Worm (Caenorhabditis elegans) whole organism, young adult: ENCODE data around the gene rpl-3.

Experiments
- B0035.1 ChIP-seq: sonication (generic microtip); optimal IDR thresholded peaks from 2 replicates; lab custom pipeline; 2016; ENCODE audit warnings: missing genetic modification characterization, mild to moderate bottlenecking, missing compliant biosample characterization, missing genotype, missing genetic modification reagents
- C17E4.6 ChIP-seq: fragments of 200-800 bp; sonication (Bioruptor generic); IDR thresholded peaks from 2 replicates; pipeline ENCODE4 v1.3.6; 2022; ENCODE audit warnings: missing genetic modification reagents, missing genetic modification characterization, missing compliant biosample characterization
- F22D6.2 ChIP-seq: sonication (generic microtip); optimal IDR thresholded peaks from 2 replicates; lab custom pipeline; 2016; ENCODE audit warnings: mild to moderate bottlenecking, missing genetic modification characterization, missing compliant biosample characterization
- F39B2.1 ChIP-seq: fragments of 200-800 bp; sonication (Bioruptor generic); IDR thresholded peaks from 2 replicates; pipeline ENCODE4 v1.3.6; 2022; ENCODE audit warnings: missing genetic modification reagents, missing genetic modification characterization, missing compliant biosample characterization
- F52B5.7 ChIP-seq: sonication (generic microtip); optimal IDR thresholded peaks from 2 replicates; lab custom pipeline; 2016; ENCODE audit warnings: mild to moderate bottlenecking, missing genetic modification characterization, missing compliant biosample characterization
- F57A8.1 ChIP-seq: fragments of 200-800 bp; sonication (Bioruptor generic); optimal IDR thresholded peaks from 2 replicates; lab custom pipeline; 2018; ENCODE audit warnings: mild to moderate bottlenecking, missing genetic modification characterization, moderate library complexity, missing compliant biosample characterization
- K11D2.4 ChIP-seq: fragments of 200-800 bp; sonication (Bioruptor generic); IDR thresholded peaks from 2 replicates; pipeline ENCODE4 v1.3.6; 2022; ENCODE audit warnings: missing genetic modification reagents, missing genetic modification characterization, missing compliant biosample characterization
- K12H6.12 ChIP-seq: fragments of 200-800 bp; sonication (Bioruptor generic); optimal IDR thresholded peaks from 2 replicates; lab custom pipeline; 2018; ENCODE audit warnings: mild to moderate bottlenecking, missing genetic modification characterization, missing compliant biosample characterization
- T07F8.4 ChIP-seq: sonication (generic microtip); optimal IDR thresholded peaks from 2 replicates; lab custom pipeline; 2016; ENCODE audit warnings: mild to moderate bottlenecking, missing genetic modification characterization, moderate library complexity, missing compliant biosample characterization
- Y53F4B.3 ChIP-seq: fragments of 200-800 bp; sonication (Bioruptor generic); IDR thresholded peaks from 2 replicates; pipeline ENCODE4 v1.3.6; 2022; ENCODE audit warnings: missing genetic modification reagents, missing genetic modification characterization, missing compliant biosample characterization
- Y53G8AR.9 ChIP-seq: fragments of 200-800 bp; sonication (Bioruptor generic); conservative IDR thresholded peaks from 2 replicates; pipeline ENCODE4 v1.3.6; 2022; ENCODE audit warnings: missing genetic modification reagents, missing genetic modification characterization, missing compliant biosample characterization
- Y95B8A.8 ChIP-seq: fragments of 200-800 bp; sonication (Bioruptor generic); IDR thresholded peaks from 2 replicates; pipeline ENCODE4 v1.3.6; 2022; ENCODE audit warnings: missing genetic modification reagents, missing genetic modification characterization, missing compliant biosample characterization
- ama-1 ChIP-seq, 3 experiments: fragments of 150-350 bp in 1 of 3; sonication (generic microtip) in 2 of 3; optimal IDR thresholded peaks; 2 replicates each; lab custom pipeline; 2014 to 2018; ENCODE audit warnings: missing biosample characterization in 2 of 3, missing genetic modification characterization in 2 of 3, missing genetic modification reagents in 2 of 3
- aptf-3 ChIP-seq: fragments of 200-800 bp; sonication (Bioruptor generic); IDR thresholded peaks from 2 replicates; pipeline ENCODE4 v1.3.6; 2022; ENCODE audit warnings: missing genetic modification characterization, missing compliant biosample characterization
- atf-7 ChIP-seq: sonication (generic microtip); optimal IDR thresholded peaks from 2 replicates; lab custom pipeline; 2017; ENCODE audit warnings: mild to moderate bottlenecking, missing genetic modification characterization, missing compliant biosample characterization
- attf-5 ChIP-seq: fragments of 200-800 bp; sonication (Bioruptor generic); optimal IDR thresholded peaks from 2 replicates; lab custom pipeline; 2018; ENCODE audit warnings: mild to moderate bottlenecking, missing genetic modification characterization, missing compliant biosample characterization
- bed-1 ChIP-seq: fragments of 200-800 bp; sonication (Bioruptor generic); IDR thresholded peaks from 2 replicates; pipeline ENCODE4 v1.3.6; 2022; ENCODE audit warnings: missing genetic modification reagents, missing genetic modification characterization, missing compliant biosample characterization
- ceh-40 ChIP-seq: fragments of 200-800 bp; sonication (Bioruptor generic); IDR thresholded peaks from 2 replicates; pipeline ENCODE4 v1.3.6; 2022; ENCODE audit warnings: missing genetic modification characterization, missing compliant biosample characterization
- ceh-58 ChIP-seq: fragments of 200-800 bp; sonication (Bioruptor generic); IDR thresholded peaks from 2 replicates; pipeline ENCODE4 v1.3.6; 2022; ENCODE audit warnings: missing genetic modification characterization, missing compliant biosample characterization
- dox-1 ChIP-seq: fragments of 200-800 bp; sonication (Bioruptor generic); IDR thresholded peaks from 2 replicates; pipeline ENCODE4 v1.3.6; 2022; ENCODE audit warnings: missing genetic modification reagents, missing genetic modification characterization, missing compliant biosample characterization
- dpff-1 ChIP-seq: sonication (generic microtip); optimal IDR thresholded peaks from 2 replicates; lab custom pipeline; 2017; ENCODE audit warnings: mild to moderate bottlenecking, missing genetic modification characterization, missing compliant biosample characterization
- egl-18 ChIP-seq: fragments of 200-800 bp; sonication (Bioruptor generic); IDR thresholded peaks from 2 replicates; pipeline ENCODE4 v1.3.6; 2022; ENCODE audit warnings: missing genetic modification reagents, missing genetic modification characterization, missing compliant biosample characterization
- ekl-4 ChIP-seq: fragments of 200-800 bp; sonication (Bioruptor generic); IDR thresholded peaks from 2 replicates; pipeline ENCODE4 v1.3.6; 2022; ENCODE audit warnings: missing genetic modification reagents, missing genetic modification characterization, missing compliant biosample characterization
- fkh-3 ChIP-seq: sonication (generic microtip); optimal IDR thresholded peaks from 2 replicates; lab custom pipeline; 2016; ENCODE audit warnings: mild to moderate bottlenecking, missing genetic modification characterization, missing compliant biosample characterization
- gei-17 ChIP-seq: fragments of 200-800 bp; sonication (Bioruptor generic); optimal IDR thresholded peaks from 2 replicates; lab custom pipeline; 2018; ENCODE audit warnings: mild to moderate bottlenecking, missing genetic modification characterization, missing compliant biosample characterization
- hlh-12 ChIP-seq: sonication (generic microtip); optimal IDR thresholded peaks from 2 replicates; lab custom pipeline; 2016; ENCODE audit warnings: missing genetic modification characterization, missing compliant biosample characterization
- hlh-26 ChIP-seq: fragments of 200-800 bp; sonication (Bioruptor generic); conservative IDR thresholded peaks from 2 replicates; pipeline ENCODE4 v1.3.6; 2022; ENCODE audit warnings: missing genetic modification reagents, missing genetic modification characterization, missing compliant biosample characterization
- hmg-20 ChIP-seq: fragments of 200-800 bp; sonication (Bioruptor generic); IDR thresholded peaks from 2 replicates; pipeline ENCODE4 v1.3.6; 2022; ENCODE audit warnings: missing genetic modification reagents, missing genetic modification characterization, missing compliant biosample characterization
- hrde-1 ChIP-seq: sonication (generic microtip); optimal IDR thresholded peaks from 2 replicates; lab custom pipeline; 2016; ENCODE audit warnings: missing genetic modification characterization, mild to moderate bottlenecking, missing compliant biosample characterization, moderate library complexity, missing genotype, missing genetic modification reagents, borderline replicate concordance
- lag-1 ChIP-seq: fragments of 200-800 bp; sonication (Bioruptor generic); IDR thresholded peaks from 2 replicates; pipeline ENCODE4 v1.3.6; 2022; ENCODE audit warnings: missing genetic modification reagents, missing genetic modification characterization, missing compliant biosample characterization
- lin-26 ChIP-seq: fragments of 200-800 bp; sonication (Bioruptor generic); IDR thresholded peaks from 2 replicates; pipeline ENCODE4 v1.3.6; 2022; ENCODE audit warnings: missing genetic modification reagents, missing genetic modification characterization, missing compliant biosample characterization
- lir-1 ChIP-seq: fragments of 200-800 bp; sonication (Bioruptor generic); conservative IDR thresholded peaks from 2 replicates; pipeline ENCODE4 v1.3.6; 2022; ENCODE audit warnings: missing genetic modification reagents, missing genetic modification characterization, missing compliant biosample characterization
- lsl-1 ChIP-seq: fragments of 200-800 bp; sonication (Bioruptor generic); optimal IDR thresholded peaks from 2 replicates; lab custom pipeline; 2018; ENCODE audit warnings: mild to moderate bottlenecking, missing genetic modification characterization, moderate library complexity, missing compliant biosample characterization
- madf-10 ChIP-seq: sonication (generic microtip); optimal IDR thresholded peaks from 2 replicates; lab custom pipeline; 2016; ENCODE audit warnings: mild to moderate bottlenecking, missing genetic modification characterization, missing compliant biosample characterization
- nfyb-1 ChIP-seq: fragments of 200-800 bp; sonication (Bioruptor generic); IDR thresholded peaks from 2 replicates; pipeline ENCODE4 v1.3.6; 2022; ENCODE audit warnings: missing genetic modification reagents, missing genetic modification characterization, missing compliant biosample characterization
- nhr-179 ChIP-seq: sonication (generic microtip); optimal IDR thresholded peaks from 2 replicates; lab custom pipeline; 2016; ENCODE audit warnings: mild to moderate bottlenecking, missing genetic modification characterization, missing compliant biosample characterization
- nhr-90 ChIP-seq: sonication (generic microtip); optimal IDR thresholded peaks from 2 replicates; lab custom pipeline; 2016; ENCODE audit warnings: missing genotype, mild to moderate bottlenecking, missing genetic modification characterization, missing compliant biosample characterization
- pha-4 ChIP-seq: fragments of 150-350 bp; sonication (generic microtip); optimal IDR thresholded peaks from 2 replicates; lab custom pipeline; 2014; ENCODE audit warnings: missing biosample characterization, missing genetic modification reagents, missing genetic modification characterization
- rcor-1 ChIP-seq: fragments of 200-800 bp; sonication (Bioruptor generic); IDR thresholded peaks from 2 replicates; pipeline ENCODE4 v1.3.6; 2022; ENCODE audit warnings: missing genetic modification reagents, missing genetic modification characterization, missing compliant biosample characterization
- repo-1 ChIP-seq: sonication (generic microtip); optimal IDR thresholded peaks from 2 replicates; lab custom pipeline; 2017; ENCODE audit warnings: mild to moderate bottlenecking, missing genetic modification characterization, missing compliant biosample characterization
- rpc-1 ChIP-seq, 2 experiments: fragments of 150-350 bp in 1 of 2; sonication (generic microtip) in 1 of 2; optimal IDR thresholded peaks; 2 replicates each; lab custom pipeline; 2014 to 2018; ENCODE audit warnings: missing biosample characterization in 1 of 2, missing genetic modification characterization in 1 of 2, missing genetic modification reagents in 1 of 2, missing genotype in 1 of 2
- somi-1 ChIP-seq: fragments of 200-800 bp; sonication (Bioruptor generic); optimal IDR thresholded peaks from 2 replicates; lab custom pipeline; 2018; ENCODE audit warnings: mild to moderate bottlenecking, missing genetic modification characterization, missing compliant biosample characterization
- tbx-9 ChIP-seq: sonication (generic microtip); optimal IDR thresholded peaks from 2 replicates; lab custom pipeline; 2016; ENCODE audit warnings: borderline replicate concordance, missing genetic modification characterization, inconsistent platforms, missing compliant biosample characterization
- tlf-1 ChIP-seq: fragments of 200-800 bp; sonication (Bioruptor generic); optimal IDR thresholded peaks from 2 replicates; lab custom pipeline; 2018; ENCODE audit warnings: mild to moderate bottlenecking, missing genetic modification characterization, missing compliant biosample characterization
- xnd-1 ChIP-seq: sonication (generic microtip); optimal IDR thresholded peaks from 2 replicates; lab custom pipeline; 2016; ENCODE audit warnings: missing genotype, missing genetic modification reagents, missing genetic modification characterization, missing compliant biosample characterization
- ztf-22 ChIP-seq: fragments of 200-800 bp; sonication (Bioruptor generic); optimal IDR thresholded peaks from 2 replicates; lab custom pipeline; 2018; ENCODE audit warnings: mild to moderate bottlenecking, missing genetic modification characterization, moderate library complexity, missing compliant biosample characterization
- ztf-3 ChIP-seq: fragments of 200-800 bp; sonication (Bioruptor generic); optimal IDR thresholded peaks from 2 replicates; lab custom pipeline; 2018; ENCODE audit warnings: mild to moderate bottlenecking, missing genetic modification characterization, missing compliant biosample characterization
- ztf-6 ChIP-seq: fragments of 200-800 bp; sonication (Bioruptor generic); IDR thresholded peaks from 2 replicates; pipeline ENCODE4 v1.3.6; 2022; ENCODE audit warnings: missing genetic modification reagents, missing genetic modification characterization, missing compliant biosample characterization

rpl-3 gene

DNA sequence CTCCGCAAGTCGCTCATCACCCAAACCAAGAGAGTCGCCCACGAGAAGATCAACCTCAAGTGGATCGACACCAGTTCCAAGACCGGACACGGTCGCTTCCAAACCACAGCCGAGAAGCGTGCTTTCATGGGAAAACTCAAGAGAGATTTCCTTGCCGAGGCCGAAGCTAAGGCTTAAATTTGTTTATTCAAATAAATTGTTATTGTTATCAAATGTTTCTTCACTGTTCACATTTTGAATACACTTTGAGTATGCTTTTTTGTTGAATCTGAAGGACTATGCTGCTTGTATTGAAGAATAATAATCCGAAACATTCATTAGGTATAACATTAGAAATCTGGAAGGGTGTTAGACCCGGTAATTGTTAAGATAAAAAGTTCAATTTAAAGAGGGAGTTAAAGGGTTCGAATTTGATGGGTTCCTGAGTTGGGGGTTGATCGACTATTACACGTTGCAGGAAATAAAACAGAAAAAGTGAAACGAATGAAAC is 1.7 kb downstream of the rpl-3 start (continued):
- TF ChIP-seq lsl-1 (GFP tag; lab: Kevin White, UChicago), result peak; percentile 71
- TF ChIP-seq lir-1, result 0 out of 2 replicates have a peak, but pooled peaks have one; percentile 26
- no peak for TF ChIP-seq ztf-3 (GFP tag; lab: Kevin White, UChicago)
- no peak for TF ChIP-seq gei-17 (GFP tag; lab: Kevin White, UChicago)
- TF ChIP-seq ztf-6, result no peak
- peak; percentile 23 for TF ChIP-seq somi-1 (GFP tag; lab: Kevin White, UChicago)
- TF ChIP-seq lin-26, result peak; percentile 79
- TF ChIP-seq atf-7 (tag; lab: Kevin White, UChicago), result peak; percentile 82
- no peak for TF ChIP-seq hlh-26
- no peak for TF ChIP-seq K12H6.12 (tag; lab: Kevin White, UChicago)
- peak; percentile 90 for TF ChIP-seq dox-1 (GFP tag; lab: Robert Waterston, UW)
- peak; percentile 74 for TF ChIP-seq repo-1
- no peak for TF ChIP-seq egl-18 (GFP tag; lab: Robert Waterston, UW)
- TF ChIP-seq C17E4.6 (GFP tag; lab: Robert Waterston, UW), result peak; percentile 63; the same call in 1 of the 2 replicates
- peak; percentile 54 for TF ChIP-seq B0035.1 (tag; lab: Kevin White, UChicago)
- TF ChIP-seq F52B5.7, result peak; percentile 84
- TF ChIP-seq aptf-3 (GFP tag; lab: Robert Waterston, UW), result peak; percentile 83; the same call in 1 of the 2 replicates
- peak; percentile 78 for TF ChIP-seq nfyb-1 (GFP tag; lab: Robert Waterston, UW)
- no peak for TF ChIP-seq ztf-22 (GFP tag; lab: Kevin White, UChicago)
- TF ChIP-seq hrde-1 (tag; lab: Kevin White, UChicago), result peak; percentile 97
- TF ChIP-seq ama-1 (optimal IDR thresholded peaks at IDR 0.05; lab: Kevin White, UChicago), result no peak
- peak in 1 of 2 experiments; percentile 96 for TF ChIP-seq ama-1 (GFP tag; optimal IDR thresholded peaks at IDR 0.05; lab: Kevin White, UChicago)
- TF ChIP-seq madf-10 (tag; lab: Kevin White, UChicago), result peak; percentile 65
- TF ChIP-seq K11D2.4 (GFP tag; lab: Robert Waterston, UW), result no peak
- TF ChIP-seq Y53G8AR.9 (GFP tag; lab: Robert Waterston, UW), result peak; percentile 92
- TF ChIP-seq tbx-9, result no peak
- peak; percentile 12 for TF ChIP-seq dpff-1 (tag; lab: Kevin White, UChicago)
- peak; percentile 42 for TF ChIP-seq nhr-179 (tag; lab: Kevin White, UChicago)
- TF ChIP-seq rpc-1 (optimal IDR thresholded peaks at IDR 0.05; lab: Kevin White, UChicago), result no peak
- TF ChIP-seq rpc-1 (tag; optimal IDR thresholded peaks at IDR 0.05; lab: Kevin White, UChicago), result peak; percentile 21
- no peak for TF ChIP-seq pha-4
- TF ChIP-seq ceh-40 (GFP tag; lab: Robert Waterston, UW), result peak; percentile 80; the same call in 1 of the 2 replicates
- no peak for TF ChIP-seq fkh-3 (tag; lab: Kevin White, UChicago)
- TF ChIP-seq rcor-1 (GFP tag; lab: Robert Waterston, UW), result peak; percentile 76
- peak; percentile 66 for TF ChIP-seq hmg-20 (GFP tag; lab: Robert Waterston, UW)
- no peak for TF ChIP-seq F22D6.2 (tag; lab: Kevin White, UChicago)
- no peak for TF ChIP-seq F57A8.1
- TF ChIP-seq ceh-58, result peak; percentile 73; the same call in 1 of the 2 replicates
- peak; percentile 55 for TF ChIP-seq T07F8.4 (tag; lab: Kevin White, UChicago)
- TF ChIP-seq bed-1 (GFP tag; lab: Robert Waterston, UW), result no peak
- no peak for TF ChIP-seq lag-1 (GFP tag; lab: Robert Waterston, UW)
- TF ChIP-seq tlf-1 (GFP tag; lab: Kevin White, UChicago), result peak; percentile 88
- peak; percentile 55 for TF ChIP-seq attf-5
- no peak for TF ChIP-seq Y53F4B.3 (GFP tag; lab: Robert Waterston, UW)
- TF ChIP-seq ekl-4 (GFP tag; lab: Robert Waterston, UW), result peak; percentile 88
- peak; percentile 88 for TF ChIP-seq F39B2.1 (GFP tag; lab: Robert Waterston, UW)
- TF ChIP-seq hlh-12 (tag; lab: Kevin White, UChicago), result peak; percentile 35
- peak; percentile 80 for TF ChIP-seq Y95B8A.8 (GFP tag; lab: Robert Waterston, UW)
- TF ChIP-seq xnd-1 (tag; lab: Kevin White, UChicago), result peak; percentile 38
- peak; percentile 59 for TF ChIP-seq nhr-90
